Fruit fly (Drosophila melanogaster) whole organism: ENCODE data around the gene CG42269.

Source experiments
- CG8478 ChIP-seq: fragments of >200 bp; optimal IDR thresholded peaks from 2 replicates; lab custom pipeline; 2018; ENCODE audit warnings: inconsistent platforms
- pan ChIP-seq: fragments of >200 bp; optimal IDR thresholded peaks from 2 replicates; lab custom pipeline; 2017
- psq ChIP-seq: fragments of >200 bp; optimal IDR thresholded peaks from 2 replicates; lab custom pipeline; 2017
- usp ChIP-seq: fragments of >200 bp; optimal IDR thresholded peaks from 2 replicates; lab custom pipeline; 2017; ENCODE audit warnings: missing biosample characterization, missing genetic modification characterization, mixed read lengths

- TF ChIP-seq CG8478 (lab: Kevin White, UChicago) (no peak), psq (lab: Kevin White, UChicago) (no peak), pan (lab: Kevin White, UChicago) (no peak), usp (GFP tag; lab: Kevin White, UChicago) (no peak)
Observed at dm6 chr3L:6084446-6084845, 18.4 kb downstream of the CG42269 start.
